Fruit fly (Drosophila melanogaster): ENCODE data around the gene Mst85C.
A peak's percentile ranks its signal among the peaks of the same experiment; 100 is the strongest.

Gene Mst85C

dm6 chr3R:9055119-9056105 is 7.0 kb downstream of the Mst85C start:
- TF ChIP-seq rgr (GFP tag; optimal IDR thresholded peaks at IDR 0.05) = peak; percentile 96
- TF ChIP-seq lola (GFP tag; optimal IDR thresholded peaks at IDR 0.05) = no peak
- peak; percentile 50 to 96 for TF ChIP-seq foxo (GFP tag; optimal IDR thresholded peaks at IDR 0.05)
- peak; percentile 95 for TF ChIP-seq brk (GFP tag; optimal IDR thresholded peaks at IDR 0.05)
- TF ChIP-seq CrebA (GFP tag; optimal IDR thresholded peaks at IDR 0.05; ENCODE audit: borderline replicate concordance) = peak; percentile 81
- no peak for TF ChIP-seq tai (GFP tag; optimal IDR thresholded peaks at IDR 0.05)
- TF ChIP-seq fru (GFP tag; optimal IDR thresholded peaks at IDR 0.05) = peak; percentile 92
- TF ChIP-seq N (GFP tag; optimal IDR thresholded peaks at IDR 0.05) = no peak
- TF ChIP-seq Rel (GFP tag; optimal IDR thresholded peaks at IDR 0.05) = no peak
- no peak for TF ChIP-seq Rel (tag; optimal IDR thresholded peaks at IDR 0.05)
- peak; percentile 89 for TF ChIP-seq dmrt93B (GFP tag; optimal IDR thresholded peaks at IDR 0.05)
- TF ChIP-seq usp (GFP tag; optimal IDR thresholded peaks at IDR 0.05) = no peak
- TF ChIP-seq Myc (optimal IDR thresholded peaks at IDR 0.05) = no peak
- peak; percentile 96 for TF ChIP-seq h (GFP tag; optimal IDR thresholded peaks at IDR 0.05)
- TF ChIP-seq CG32264 (GFP tag; optimal IDR thresholded peaks at IDR 0.05) = peak; percentile 81
- peak; percentile 54 for TF ChIP-seq Hr83 (GFP tag; optimal IDR thresholded peaks at IDR 0.05; ENCODE audit: poor library complexity, severe bottlenecking)
- TF ChIP-seq Vsx2 (GFP tag; optimal IDR thresholded peaks at IDR 0.05; ENCODE audit: partially characterized antibody) = no peak
- no peak for TF ChIP-seq Dfd (GFP tag; optimal IDR thresholded peaks at IDR 0.05)
- TF ChIP-seq Abd-B (GFP tag; optimal IDR thresholded peaks at IDR 0.05) = no peak
- TF ChIP-seq br (GFP tag; optimal IDR thresholded peaks at IDR 0.05) = peak; percentile 90
- no peak for TF ChIP-seq dl (GFP tag; optimal IDR thresholded peaks at IDR 0.05; ENCODE audit: insufficient read depth in 1 of 2, partially characterized antibody in 2 of 2)
- peak; percentile 98 for TF ChIP-seq Sp1 (GFP tag; optimal IDR thresholded peaks at IDR 0.05)
- TF ChIP-seq sage (GFP tag; optimal IDR thresholded peaks at IDR 0.05) = peak; percentile 92
- no peak for TF ChIP-seq jim (GFP tag; optimal IDR thresholded peaks at IDR 0.05)
- peak; percentile 97 for TF ChIP-seq HLH106 (tag; optimal IDR thresholded peaks at IDR 0.05)
- TF ChIP-seq psq (GFP tag; optimal IDR thresholded peaks at IDR 0.05) = peak; percentile 88
- TF ChIP-seq sv (GFP tag; optimal IDR thresholded peaks at IDR 0.05) = peak; percentile 68
- TF ChIP-seq Jra (GFP tag; optimal IDR thresholded peaks at IDR 0.05) = peak; percentile 71
- peak; percentile 44 for TF ChIP-seq Mio (GFP tag; optimal IDR thresholded peaks at IDR 0.05)
- TF ChIP-seq woc (GFP tag; optimal IDR thresholded peaks at IDR 0.05) = peak; percentile 87
- peak; percentile 82 for TF ChIP-seq CG9705 (GFP tag; optimal IDR thresholded peaks at IDR 0.05)
- TF ChIP-seq Hr78 (GFP tag; optimal IDR thresholded peaks at IDR 0.05) = no peak
- TF ChIP-seq ey (GFP tag; optimal IDR thresholded peaks at IDR 0.05) = peak; percentile 90
- TF ChIP-seq GATAd (GFP tag; optimal IDR thresholded peaks at IDR 0.05) = no peak
- no peak for TF ChIP-seq pan (optimal IDR thresholded peaks at IDR 0.05)
- TF ChIP-seq OdsH (GFP tag; optimal IDR thresholded peaks at IDR 0.05) = peak; percentile 96
- peak; percentile 79 for TF ChIP-seq dsf (GFP tag; optimal IDR thresholded peaks at IDR 0.05; ENCODE audit: borderline replicate concordance)
- no peak for TF ChIP-seq Dif (GFP tag; optimal IDR thresholded peaks at IDR 0.05; ENCODE audit: partially characterized antibody)
- TF ChIP-seq Hnf4 (GFP tag; optimal IDR thresholded peaks at IDR 0.05) = peak; percentile 90

DNA sequence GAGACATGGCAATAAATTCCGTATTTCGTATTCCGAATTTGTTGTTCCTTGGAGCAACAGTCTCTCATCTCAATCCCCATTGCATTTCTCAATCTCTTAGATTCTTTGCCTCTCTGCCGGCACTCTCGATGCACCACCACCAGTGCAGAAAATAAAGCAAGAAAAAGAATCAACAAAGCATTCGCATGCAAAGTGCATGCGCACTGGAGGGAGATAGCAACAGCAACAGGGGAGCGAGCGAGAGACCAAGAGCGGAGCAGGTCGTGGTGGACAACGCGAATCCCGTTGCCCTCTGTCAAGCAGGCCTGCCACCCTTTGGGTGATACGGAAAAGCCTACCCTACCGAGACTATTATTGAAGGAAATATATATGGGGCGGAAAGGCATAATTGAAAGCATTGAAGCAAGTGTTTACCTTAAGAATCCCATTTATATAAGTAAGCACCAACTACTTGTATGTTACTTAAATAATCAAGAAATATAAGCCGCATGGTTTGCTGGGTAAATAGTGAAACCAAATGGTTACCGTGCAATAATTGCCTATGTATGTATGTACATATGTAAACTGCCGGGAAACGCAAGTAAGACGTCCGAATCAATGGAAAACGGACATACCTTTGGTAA is 8.1 kb downstream of the Mst85C start:
- TF ChIP-seq Hr83 (GFP tag; optimal IDR thresholded peaks at IDR 0.05; ENCODE audit: poor library complexity, severe bottlenecking) (peak; percentile 51), jim (GFP tag; optimal IDR thresholded peaks at IDR 0.05) (peak; percentile 60), CrebA (GFP tag; optimal IDR thresholded peaks at IDR 0.05; ENCODE audit: borderline replicate concordance) (no peak), foxo (GFP tag; optimal IDR thresholded peaks at IDR 0.05) (no peak), Abd-B (GFP tag; optimal IDR thresholded peaks at IDR 0.05) (no peak), h (GFP tag; optimal IDR thresholded peaks at IDR 0.05) (peak; percentile 29), Dif (GFP tag; optimal IDR thresholded peaks at IDR 0.05; ENCODE audit: partially characterized antibody) (peak; percentile 81), brk (GFP tag; optimal IDR thresholded peaks at IDR 0.05) (no peak), woc (GFP tag; optimal IDR thresholded peaks at IDR 0.05) (no peak), sv (GFP tag; optimal IDR thresholded peaks at IDR 0.05) (no peak), dl (GFP tag; optimal IDR thresholded peaks at IDR 0.05; ENCODE audit: insufficient read depth in 1 of 2, partially characterized antibody in 2 of 2) (peak; percentile 52 to 53), Rel (GFP tag; optimal IDR thresholded peaks at IDR 0.05) (no peak), Rel (tag; optimal IDR thresholded peaks at IDR 0.05) (no peak), Vsx2 (GFP tag; optimal IDR thresholded peaks at IDR 0.05; ENCODE audit: partially characterized antibody) (peak; percentile 69)

Data from whole organism, wandering third instar larva.